Fruit fly (Drosophila melanogaster) whole organism, embryonic: ENCODE data around the gene COX7AL2.

Experiments
- Ada2b ChIP-seq: fragments of 200-800 bp; sonication (Bioruptor generic); IDR thresholded peaks from 2 replicates; pipeline ENCODE4 v1.3.6; 2022; ENCODE audit warnings: missing biosample characterization, missing genetic modification characterization
- B-H1 ChIP-seq: fragments of 200-800 bp; sonication (Bioruptor generic); IDR thresholded peaks from 3 replicates; pipeline ENCODE4 v1.3.6; 2022; ENCODE audit warnings: missing biosample characterization, missing genetic modification characterization
- Bgb ChIP-seq: fragments of 200-800 bp; sonication (Bioruptor generic); IDR thresholded peaks from 2 replicates; pipeline ENCODE4 v1.3.6; 2022; ENCODE audit warnings: missing biosample characterization, missing genetic modification characterization; ENCODE audit not compliant: partially characterized antibody
- BtbVII ChIP-seq: fragments of 200-800 bp; sonication (Bioruptor generic); optimal IDR thresholded peaks from 3 replicates; lab custom pipeline; 2017; ENCODE audit warnings: missing biosample characterization, mild to moderate bottlenecking, missing genetic modification characterization
- C15 ChIP-seq: fragments of 200-800 bp; sonication (Bioruptor generic); IDR thresholded peaks from 3 replicates; pipeline ENCODE4 v1.3.6; 2022; ENCODE audit warnings: missing biosample characterization, missing genetic modification characterization
- CG10209 ChIP-seq: fragments of 200-800 bp; sonication (Bioruptor generic); optimal IDR thresholded peaks from 3 replicates; lab custom pipeline; 2017; ENCODE audit warnings: missing biosample characterization, mild to moderate bottlenecking, missing genetic modification characterization, missing genetic modification reagents
- CG10543 ChIP-seq: fragments of 200-800 bp; sonication (Bioruptor generic); optimal IDR thresholded peaks from 3 replicates; lab custom pipeline; 2017; ENCODE audit warnings: missing biosample characterization, mild to moderate bottlenecking, missing genetic modification characterization, moderate library complexity
- CG11085 ChIP-seq: fragments of 200-800 bp; sonication (Bioruptor generic); IDR thresholded peaks from 2 replicates; pipeline ENCODE4 v1.3.6; 2022; ENCODE audit warnings: missing biosample characterization, missing genetic modification characterization
- CG11560 ChIP-seq: fragments of 200-800 bp; sonication (Bioruptor generic); IDR thresholded peaks from 3 replicates; pipeline ENCODE4 v1.3.6; 2022; ENCODE audit warnings: missing biosample characterization, missing genetic modification characterization
- CG12236 ChIP-seq: fragments of 200-800 bp; sonication (Bioruptor generic); optimal IDR thresholded peaks from 2 replicates; lab custom pipeline; 2016; ENCODE audit warnings: missing biosample characterization, missing genetic modification characterization
- CG12659 ChIP-seq: fragments of 200-800 bp; sonication (Bioruptor generic); optimal IDR thresholded peaks from 3 replicates; lab custom pipeline; 2017; ENCODE audit warnings: mild to moderate bottlenecking, missing biosample characterization, missing genetic modification reagents, missing genetic modification characterization
- CG12744 ChIP-seq: fragments of 200-800 bp; sonication (Bioruptor generic); optimal IDR thresholded peaks from 2 replicates; lab custom pipeline; 2016; ENCODE audit warnings: missing biosample characterization, missing genetic modification characterization
- CG13296 ChIP-seq: fragments of 200-800 bp; sonication (Bioruptor generic); optimal IDR thresholded peaks from 3 replicates; lab custom pipeline; 2018; ENCODE audit warnings: missing biosample characterization, mild to moderate bottlenecking, missing genetic modification characterization
- CG13624 ChIP-seq: fragments of 200-800 bp; sonication (Bioruptor generic); optimal IDR thresholded peaks from 2 replicates; lab custom pipeline; 2016; ENCODE audit warnings: missing biosample characterization, missing genetic modification characterization
- CG13894 ChIP-seq: fragments of 200-800 bp; sonication (Bioruptor generic); optimal IDR thresholded peaks from 3 replicates; lab custom pipeline; 2018; ENCODE audit warnings: missing biosample characterization, mild to moderate bottlenecking, missing genetic modification characterization, moderate library complexity
- CG14860 ChIP-seq: fragments of 200-800 bp; sonication (Bioruptor generic); IDR thresholded peaks from 3 replicates; pipeline ENCODE4 v1.3.6; 2022; ENCODE audit warnings: missing biosample characterization, missing genetic modification characterization; ENCODE audit not compliant: partially characterized antibody
- CG15696 ChIP-seq: fragments of 200-800 bp; sonication (Bioruptor generic); optimal IDR thresholded peaks from 2 replicates; lab custom pipeline; 2019; ENCODE audit warnings: missing biosample characterization, mild to moderate bottlenecking, missing genetic modification characterization, moderate library complexity
- CG1647 ChIP-seq: fragments of 200-800 bp; sonication (Bioruptor generic); optimal IDR thresholded peaks from 3 replicates; lab custom pipeline; 2016; ENCODE audit warnings: missing biosample characterization, missing genetic modification characterization
- CG18262 ChIP-seq: fragments of 200-800 bp; optimal IDR thresholded peaks from 3 replicates; lab custom pipeline; 2019; ENCODE audit warnings: missing biosample characterization, mild to moderate bottlenecking, missing genetic modification characterization, moderate library complexity
- CG30020 ChIP-seq: fragments of 200-800 bp; optimal IDR thresholded peaks from 2 replicates; lab custom pipeline; 2019; ENCODE audit warnings: missing biosample characterization, mild to moderate bottlenecking, missing genetic modification characterization, moderate library complexity
- CG3065 ChIP-seq: fragments of 200-800 bp; sonication (Bioruptor generic); optimal IDR thresholded peaks from 2 replicates; lab custom pipeline; 2016; ENCODE audit warnings: missing biosample characterization, missing genetic modification characterization
- CG4424 ChIP-seq: fragments of 200-800 bp; sonication (Bioruptor generic); optimal IDR thresholded peaks from 3 replicates; lab custom pipeline; 2016; ENCODE audit warnings: missing biosample characterization, missing genetic modification characterization
- CG4730 ChIP-seq: fragments of 200-800 bp; sonication (Bioruptor generic); IDR thresholded peaks from 2 replicates; pipeline ENCODE4 v1.3.6; 2022; ENCODE audit warnings: missing biosample characterization, missing genetic modification characterization
- CG4854 ChIP-seq: fragments of 200-800 bp; sonication (Bioruptor generic); optimal IDR thresholded peaks from 2 replicates; lab custom pipeline; 2016; ENCODE audit warnings: missing biosample characterization, missing genetic modification characterization, inconsistent platforms
- CG6689 ChIP-seq: fragments of 200-800 bp; sonication (Bioruptor generic); IDR thresholded peaks from 2 replicates; pipeline ENCODE4 v1.3.6; 2022; ENCODE audit warnings: missing biosample characterization, missing genetic modification characterization
- CG6791 ChIP-seq: fragments of 200-800 bp; sonication (Bioruptor generic); IDR thresholded peaks from 3 replicates; pipeline ENCODE4 v1.3.6; 2022; ENCODE audit warnings: missing biosample characterization, missing genetic modification characterization; ENCODE audit not compliant: partially characterized antibody
- CG7745 ChIP-seq: fragments of 200-800 bp; sonication (Bioruptor generic); optimal IDR thresholded peaks from 2 replicates; lab custom pipeline; 2018; ENCODE audit warnings: missing biosample characterization, mild to moderate bottlenecking, missing genetic modification characterization, moderate library complexity
- CG7963 ChIP-seq: fragments of 200-800 bp; sonication (Bioruptor generic); IDR thresholded peaks from 3 replicates; pipeline ENCODE4 v1.3.6; 2022; ENCODE audit warnings: missing biosample characterization, missing genetic modification characterization; ENCODE audit not compliant: partially characterized antibody
- CG9876 ChIP-seq: fragments of 200-800 bp; sonication (Bioruptor generic); optimal IDR thresholded peaks from 2 replicates; lab custom pipeline; 2016; ENCODE audit warnings: missing biosample characterization, missing genetic modification characterization
- CkIIα-i1 ChIP-seq: fragments of 200-800 bp; sonication (Bioruptor generic); IDR thresholded peaks from 2 replicates; pipeline ENCODE4 v1.3.6; 2022; ENCODE audit warnings: missing biosample characterization, missing genetic modification characterization
- D ChIP-seq, 2 experiments: fragments of 200-800 bp in 1 of 2; fragments of >200 bp in 1 of 2; sonication (Bioruptor generic) in 1 of 2; optimal IDR thresholded peaks; 2 replicates in 1 of 2; 3 replicates in 1 of 2; lab custom pipeline; 2017; ENCODE audit warnings: mild to moderate bottlenecking in 1 of 2, missing biosample characterization in 1 of 2, missing genetic modification characterization in 1 of 2, missing genetic modification reagents in 1 of 2
- Drgx ChIP-seq: fragments of 200-800 bp; sonication (Bioruptor generic); IDR thresholded peaks from 2 replicates; pipeline ENCODE4 v1.3.6; 2022; ENCODE audit warnings: missing biosample characterization, missing genetic modification characterization
- MESR4 ChIP-seq: fragments of 200-800 bp; sonication (Bioruptor generic); optimal IDR thresholded peaks from 2 replicates; lab custom pipeline; 2018; ENCODE audit warnings: missing biosample characterization, mild to moderate bottlenecking, missing genetic modification characterization, moderate library complexity
- Mes4 ChIP-seq: fragments of 200-800 bp; sonication (Bioruptor generic); optimal IDR thresholded peaks from 2 replicates; lab custom pipeline; 2016; ENCODE audit warnings: missing biosample characterization, missing genetic modification characterization
- Ptx1 ChIP-seq: fragments of 200-800 bp; sonication (Bioruptor generic); IDR thresholded peaks from 2 replicates; pipeline ENCODE4 v1.3.6; 2022; ENCODE audit warnings: missing biosample characterization, missing genetic modification characterization
- Stat92E ChIP-seq, 3 experiments: fragments of >200 bp in 2 of 3; fragments of 200-800 bp in 1 of 3; sonication (Bioruptor generic) in 1 of 3; optimal IDR thresholded peaks; 2 replicates each; lab custom pipeline; 2017 to 2019; ENCODE audit warnings: missing biosample characterization in 3 of 3, missing genetic modification characterization in 3 of 3, mild to moderate bottlenecking in 1 of 3, moderate library complexity in 1 of 3
- btn ChIP-seq: fragments of 200-800 bp; sonication (Bioruptor generic); optimal IDR thresholded peaks from 2 replicates; lab custom pipeline; 2016; ENCODE audit warnings: missing biosample characterization, missing genetic modification characterization
- cas ChIP-seq: fragments of 200-800 bp; sonication (Bioruptor generic); IDR thresholded peaks from 2 replicates; pipeline ENCODE4 v1.3.6; 2022; ENCODE audit warnings: missing biosample characterization, missing genetic modification characterization
- croc ChIP-seq: fragments of 200-800 bp; sonication (Bioruptor generic); conservative IDR thresholded peaks from 3 replicates; pipeline ENCODE4 v1.3.6; 2022; ENCODE audit warnings: missing biosample characterization, missing genetic modification characterization
- dm ChIP-seq: fragments of 200-800 bp; sonication (Bioruptor generic); optimal IDR thresholded peaks from 3 replicates; lab custom pipeline; 2016; ENCODE audit warnings: missing biosample characterization, missing genetic modification characterization
- dmrt99B ChIP-seq: fragments of 200-800 bp; sonication (Bioruptor generic); optimal IDR thresholded peaks from 2 replicates; lab custom pipeline; 2018; ENCODE audit warnings: missing biosample characterization, mild to moderate bottlenecking, missing genetic modification characterization, moderate library complexity
- ems ChIP-seq: fragments of 200-800 bp; sonication (Bioruptor generic); optimal IDR thresholded peaks from 3 replicates; lab custom pipeline; 2016; ENCODE audit warnings: missing biosample characterization, missing genetic modification characterization
- ham ChIP-seq: fragments of 200-800 bp; sonication (Bioruptor generic); IDR thresholded peaks from 2 replicates; pipeline ENCODE4 v1.3.6; 2022; ENCODE audit warnings: missing biosample characterization, missing genetic modification characterization
- kah ChIP-seq: fragments of 200-800 bp; sonication (Bioruptor generic); optimal IDR thresholded peaks from 2 replicates; lab custom pipeline; 2018; ENCODE audit warnings: missing biosample characterization, mild to moderate bottlenecking, missing genetic modification characterization
- mld ChIP-seq: fragments of 200-800 bp; sonication (Bioruptor generic); IDR thresholded peaks from 3 replicates; pipeline ENCODE4 v1.3.6; 2022; ENCODE audit warnings: missing biosample characterization, missing genetic modification characterization; ENCODE audit not compliant: partially characterized antibody
- nmo ChIP-seq: fragments of 200-800 bp; sonication (Bioruptor generic); optimal IDR thresholded peaks from 2 replicates; lab custom pipeline; 2018; ENCODE audit warnings: missing biosample characterization, mild to moderate bottlenecking, missing genetic modification characterization, moderate library complexity
- pan ChIP-seq, 4 experiments: fragments of >200 bp in 3 of 4; fragments of 200-800 bp in 1 of 4; sonication (Bioruptor generic) in 1 of 4; optimal IDR thresholded peaks in 3 of 4; IDR thresholded peaks in 1 of 4; 2 replicates each; pipeline versions ENCODE4 v1.3.6 to Lab custom; 2017 to 2022; ENCODE audit warnings: missing biosample characterization in 2 of 4, missing genetic modification characterization in 2 of 4, mixed read lengths in 1 of 4
- phol ChIP-seq: fragments of 200-800 bp; sonication (Bioruptor generic); optimal IDR thresholded peaks from 3 replicates; lab custom pipeline; 2018; ENCODE audit warnings: missing biosample characterization, mild to moderate bottlenecking, missing genetic modification characterization, moderate library complexity
- scrt ChIP-seq: fragments of 200-800 bp; sonication (Bioruptor generic); optimal IDR thresholded peaks from 2 replicates; lab custom pipeline; 2018; ENCODE audit warnings: missing biosample characterization, mild to moderate bottlenecking, missing genetic modification characterization, moderate library complexity
- sr ChIP-seq: fragments of 200-800 bp; sonication (Bioruptor generic); IDR thresholded peaks from 3 replicates; pipeline ENCODE4 v1.3.6; 2022; ENCODE audit warnings: missing biosample characterization, missing genetic modification characterization

COX7AL2 gene

dm6 chr2L:2193357-2193780 lies 4.3 kb downstream of the COX7AL2 start (continued):
- TF ChIP-seq CG11085 (no peak), Ada2b (no peak), CG18262 (peak; percentile 26), MESR4 (peak; percentile 6), CG30020 (tag; lab: Kevin White, UChicago) (no peak), CG11560 (no peak), pan (optimal IDR thresholded peaks at IDR 0.05; lab: Kevin White, UChicago) (no peak), pan (GFP tag; optimal IDR thresholded peaks at IDR 0.05 in 1 of 2, IDR thresholded peaks at IDR 0.05 in 1 of 2) (no peak), scrt (GFP tag; lab: Kevin White, UChicago) (peak; percentile 37), CG12744 (GFP tag; lab: Kevin White, UChicago) (peak; percentile 46), CG4730 (GFP tag; lab: Robert Waterston, UW) (no peak), Ptx1 (GFP tag; lab: Robert Waterston, UW) (no peak), sr (no peak), CkIIα-i1 (GFP tag; lab: Robert Waterston, UW) (no peak), phol (tag; lab: Kevin White, UChicago) (no peak), CG9876 (GFP tag; lab: Kevin White, UChicago) (no peak), btn (no peak), CG13624 (GFP tag; lab: Kevin White, UChicago) (peak; percentile 75), CG12236 (GFP tag; lab: Kevin White, UChicago) (no peak), cas (GFP tag; lab: Robert Waterston, UW) (no peak), kah (GFP tag; lab: Kevin White, UChicago) (peak; percentile 74), CG10543 (peak; percentile 96), dm (peak; percentile 83), ems (GFP tag; lab: Kevin White, UChicago) (peak; percentile 37), CG4424 (GFP tag; lab: Kevin White, UChicago) (no peak), C15 (GFP tag; lab: Robert Waterston, UW) (no peak), CG4854 (GFP tag; lab: Kevin White, UChicago) (no peak), Bgb (GFP tag; lab: Robert Waterston, UW) (no peak), Mes4 (peak; percentile 16), B-H1 (GFP tag; lab: Robert Waterston, UW) (no peak), CG14860 (GFP tag; lab: Robert Waterston, UW) (no peak), CG3065 (GFP tag; lab: Kevin White, UChicago) (no peak), BtbVII (peak; percentile 55), CG13894 (tag; lab: Kevin White, UChicago) (peak; percentile 92), Stat92E (GFP tag; optimal IDR thresholded peaks at IDR 0.05; lab: Kevin White, UChicago) (peak in 1 of 3 experiments; percentile 89), CG7963 (GFP tag; lab: Robert Waterston, UW) (no peak), nmo (peak; percentile 51), CG1647 (no peak), CG10209 (GFP tag; lab: Kevin White, UChicago) (no peak), ham (GFP tag; lab: Robert Waterston, UW) (no peak), dmrt99B (tag; lab: Kevin White, UChicago) (peak; percentile 48), CG6791 (GFP tag; lab: Robert Waterston, UW) (no peak), CG7745 (tag; lab: Kevin White, UChicago) (no peak), CG15696 (tag; lab: Kevin White, UChicago) (no peak), Drgx (GFP tag; lab: Robert Waterston, UW) (no peak), CG12659 (GFP tag; lab: Kevin White, UChicago) (peak; percentile 86), CG6689 (GFP tag; lab: Robert Waterston, UW) (no peak), CG13296 (GFP tag; lab: Kevin White, UChicago) (peak; percentile 59), croc (GFP tag; lab: Robert Waterston, UW) (no peak), D (optimal IDR thresholded peaks at IDR 0.05; lab: Kevin White, UChicago) (no peak), D (GFP tag; optimal IDR thresholded peaks at IDR 0.05; lab: Kevin White, UChicago) (no peak), mld (no peak)
